Worm (Caenorhabditis elegans): ENCODE measurements around the gene vab-2.
A peak's percentile ranks its signal among the peaks of the same experiment; 100 is the strongest.

vab-2 gene

DNA sequence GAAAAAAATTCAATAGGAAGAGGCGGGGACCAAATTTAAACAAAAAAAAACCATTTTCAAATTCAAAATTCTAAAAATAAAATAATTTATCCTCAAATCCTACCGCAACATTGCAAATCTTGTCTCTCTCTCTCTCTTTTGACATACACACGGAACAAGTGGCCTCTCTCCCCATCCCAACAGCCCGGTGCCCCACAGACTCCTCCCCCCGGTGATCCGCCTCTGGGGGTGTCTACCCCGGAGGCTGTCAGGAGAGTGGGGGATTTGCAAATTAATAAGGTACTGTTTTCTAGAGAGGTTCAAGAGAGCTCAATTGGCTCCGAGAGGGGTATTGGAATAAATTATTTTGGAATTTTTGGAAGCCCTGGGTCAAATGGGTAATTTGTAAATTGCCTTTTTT lies 1.1 kb upstream of the vab-2 start:
- no peak for TF ChIP-seq nhr-47 (tag; optimal IDR thresholded peaks at IDR 0.05)
- no peak for TF ChIP-seq aly-2 (tag; optimal IDR thresholded peaks at IDR 0.05)
- TF ChIP-seq swsn-7 (tag; optimal IDR thresholded peaks at IDR 0.05) = no peak
- no peak for TF ChIP-seq Y116A8C.19 (tag; optimal IDR thresholded peaks at IDR 0.05; ENCODE audit: borderline replicate concordance)
- TF ChIP-seq lin-14 (GFP tag; optimal IDR thresholded peaks at IDR 0.05) = no peak
- no peak for TF ChIP-seq ceh-8 (GFP tag; optimal IDR thresholded peaks at IDR 0.05)
- no peak for TF ChIP-seq dpl-1 (GFP tag; optimal IDR thresholded peaks at IDR 0.05)
- no peak for TF ChIP-seq nhr-77 (tag; optimal IDR thresholded peaks at IDR 0.05)
- no peak for TF ChIP-seq lir-3 (tag; optimal IDR thresholded peaks at IDR 0.05; ENCODE audit: poor library complexity)
- no peak for TF ChIP-seq unc-86 (tag; optimal IDR thresholded peaks at IDR 0.05)
- no peak for TF ChIP-seq unc-62 (GFP tag; optimal IDR thresholded peaks at IDR 0.05)
- no peak for TF ChIP-seq fkh-4 (tag; optimal IDR thresholded peaks at IDR 0.05; ENCODE audit: borderline replicate concordance)
- no peak for TF ChIP-seq nhr-20 (tag; optimal IDR thresholded peaks at IDR 0.05)
- no peak for TF ChIP-seq lin-13 (GFP tag; optimal IDR thresholded peaks at IDR 0.05)
- TF ChIP-seq rnt-1 (tag; optimal IDR thresholded peaks at IDR 0.05) = no peak
- TF ChIP-seq nhr-11 (tag; optimal IDR thresholded peaks at IDR 0.05) = no peak

DNA sequence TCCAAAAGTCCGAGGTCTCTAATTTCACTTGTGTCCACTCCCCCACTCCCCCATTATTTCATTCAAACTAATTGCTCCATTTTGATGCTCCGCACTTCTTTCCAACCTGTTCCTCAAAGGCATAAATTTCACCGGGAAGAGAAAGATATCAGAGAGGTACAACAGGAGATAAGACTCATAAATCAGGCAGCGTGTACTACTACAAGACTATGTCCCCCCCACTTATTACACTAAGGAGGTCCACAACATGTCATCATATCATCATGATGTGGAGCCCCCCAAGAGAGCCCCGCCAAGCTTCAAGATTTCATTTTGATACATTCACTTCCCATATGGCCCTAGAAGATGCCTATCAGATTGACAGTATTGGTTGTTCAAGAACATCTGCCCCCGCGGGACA lies 1.2 kb downstream of the vab-2 start:
- TF ChIP-seq rnt-1 (tag; optimal IDR thresholded peaks at IDR 0.05) = peak; percentile 34
- TF ChIP-seq elt-3 (tag; optimal IDR thresholded peaks at IDR 0.05) = no peak

DNA sequence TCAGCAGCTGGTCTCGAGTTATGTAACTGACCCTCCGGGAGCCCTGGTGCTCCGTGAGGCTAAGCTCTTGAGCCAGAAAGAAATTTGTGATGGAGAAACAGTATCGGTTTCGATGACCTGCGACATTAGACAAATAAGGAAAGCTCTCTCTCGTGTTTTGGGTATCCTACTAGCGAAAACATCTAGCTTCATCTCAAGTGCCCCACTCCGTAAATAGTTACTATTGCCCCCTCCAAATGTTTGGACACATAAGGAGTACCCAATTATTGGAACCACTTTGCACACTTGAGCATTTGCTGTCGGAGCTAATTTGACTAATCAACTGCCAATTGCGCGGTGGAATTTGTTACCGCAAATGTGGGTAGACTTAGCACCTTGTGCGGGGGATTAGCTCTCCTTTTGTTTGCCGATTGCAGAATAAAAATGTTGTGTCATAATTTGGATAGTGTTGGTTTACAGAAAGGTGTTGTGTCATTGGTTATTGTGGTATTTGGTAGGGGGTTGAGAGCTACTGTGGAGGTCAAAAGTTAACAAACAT lies 2.5 kb downstream of the vab-2 start:
- no peak for TF ChIP-seq vab-15 (tag; optimal IDR thresholded peaks at IDR 0.05)
- TF ChIP-seq nhr-237 (tag; optimal IDR thresholded peaks at IDR 0.05) = no peak
- no peak for TF ChIP-seq tlp-1 (tag; optimal IDR thresholded peaks at IDR 0.05)
- TF ChIP-seq ama-1 (optimal IDR thresholded peaks at IDR 0.05) = no peak
- peak; percentile 54 for TF ChIP-seq ceh-8 (GFP tag; optimal IDR thresholded peaks at IDR 0.05)
- no peak for TF ChIP-seq lin-39 (tag; optimal IDR thresholded peaks at IDR 0.05)
- peak; percentile 1 for TF ChIP-seq dsc-1 (tag; optimal IDR thresholded peaks at IDR 0.05)
- no peak for TF ChIP-seq alr-1 (tag; optimal IDR thresholded peaks at IDR 0.05; ENCODE audit: borderline replicate concordance)
- TF ChIP-seq hpl-2 (GFP tag; optimal IDR thresholded peaks at IDR 0.05) = no peak

DNA sequence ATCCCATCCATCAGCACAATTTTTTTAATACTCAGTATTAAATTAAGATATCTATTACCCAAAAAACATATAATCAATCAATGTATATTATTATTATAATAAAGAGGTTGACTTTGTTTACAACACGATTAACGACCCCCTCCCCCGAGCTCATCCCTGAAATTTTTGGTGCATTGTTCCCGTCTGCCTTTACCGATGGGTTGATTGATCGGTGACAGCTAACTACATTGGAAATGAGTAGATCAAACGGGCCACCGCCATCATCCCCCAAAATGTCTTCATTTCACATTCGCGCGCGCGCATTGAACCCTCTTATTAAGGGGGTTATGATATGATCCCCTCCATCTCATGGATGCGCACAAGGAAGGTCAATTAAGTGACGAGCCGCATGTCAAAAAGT lies 6.8 kb downstream of the vab-2 start:
- TF ChIP-seq fos-1 (tag; optimal IDR thresholded peaks at IDR 0.05) = no peak
- no peak for TF ChIP-seq nhr-84 (tag; optimal IDR thresholded peaks at IDR 0.05)
- no peak for TF ChIP-seq ceh-63 (GFP tag; optimal IDR thresholded peaks at IDR 0.05)
- no peak for TF ChIP-seq mdl-1 (tag; optimal IDR thresholded peaks at IDR 0.05)
- no peak for TF ChIP-seq ztf-11 (tag; optimal IDR thresholded peaks at IDR 0.05)
- no peak for TF ChIP-seq aly-2 (tag; optimal IDR thresholded peaks at IDR 0.05)

DNA sequence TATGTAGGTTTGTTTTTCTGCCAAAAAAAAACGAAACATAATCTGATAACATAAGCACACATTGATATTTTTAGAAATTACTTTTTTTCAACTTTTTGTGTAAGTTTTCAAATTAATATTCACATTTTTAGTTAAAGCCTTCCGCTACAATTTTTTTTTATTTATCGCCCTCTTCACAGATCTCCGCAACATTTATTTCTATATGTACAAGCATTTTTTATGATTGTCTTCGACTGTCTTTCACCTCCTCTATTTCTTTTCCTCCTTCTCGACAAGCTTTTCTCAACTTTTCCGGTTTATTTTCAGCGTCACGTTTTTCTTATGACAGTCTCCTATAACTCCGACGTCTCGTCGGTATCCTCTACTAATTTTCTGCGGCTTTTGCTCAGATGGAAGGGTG lies 10.7 kb downstream of the vab-2 start, which contains the start of gene best-20:
Gene best-20 (plus strand): TSS at position 301 of the 400 bp plus-strand sequence.
- TF ChIP-seq unc-30 (tag; optimal IDR thresholded peaks at IDR 0.05) (no peak), efl-3 (GFP tag; optimal IDR thresholded peaks at IDR 0.05) (no peak), ets-5 (GFP tag; IDR thresholded peaks at IDR 0.05) (no peak), lir-3 (tag; optimal IDR thresholded peaks at IDR 0.05; ENCODE audit: poor library complexity) (no peak), nhr-71 (tag; optimal IDR thresholded peaks at IDR 0.05) (no peak), vab-15 (tag; optimal IDR thresholded peaks at IDR 0.05) (no peak), nhr-84 (tag; optimal IDR thresholded peaks at IDR 0.05) (no peak), C16A3.4 (tag; optimal IDR thresholded peaks at IDR 0.05) (no peak), Y116A8C.19 (tag; optimal IDR thresholded peaks at IDR 0.05; ENCODE audit: borderline replicate concordance) (no peak), ztf-4 (tag; optimal IDR thresholded peaks at IDR 0.05) (no peak), ceh-63 (GFP tag; optimal IDR thresholded peaks at IDR 0.05) (no peak)

Data from whole organism, L1 larva.